Fruit fly (Drosophila melanogaster): Measurements from ENCODE around the gene RpL7-like.
A peak's percentile ranks its signal among the peaks of the same experiment; 100 is the strongest.

Gene RpL7-like

DNA sequence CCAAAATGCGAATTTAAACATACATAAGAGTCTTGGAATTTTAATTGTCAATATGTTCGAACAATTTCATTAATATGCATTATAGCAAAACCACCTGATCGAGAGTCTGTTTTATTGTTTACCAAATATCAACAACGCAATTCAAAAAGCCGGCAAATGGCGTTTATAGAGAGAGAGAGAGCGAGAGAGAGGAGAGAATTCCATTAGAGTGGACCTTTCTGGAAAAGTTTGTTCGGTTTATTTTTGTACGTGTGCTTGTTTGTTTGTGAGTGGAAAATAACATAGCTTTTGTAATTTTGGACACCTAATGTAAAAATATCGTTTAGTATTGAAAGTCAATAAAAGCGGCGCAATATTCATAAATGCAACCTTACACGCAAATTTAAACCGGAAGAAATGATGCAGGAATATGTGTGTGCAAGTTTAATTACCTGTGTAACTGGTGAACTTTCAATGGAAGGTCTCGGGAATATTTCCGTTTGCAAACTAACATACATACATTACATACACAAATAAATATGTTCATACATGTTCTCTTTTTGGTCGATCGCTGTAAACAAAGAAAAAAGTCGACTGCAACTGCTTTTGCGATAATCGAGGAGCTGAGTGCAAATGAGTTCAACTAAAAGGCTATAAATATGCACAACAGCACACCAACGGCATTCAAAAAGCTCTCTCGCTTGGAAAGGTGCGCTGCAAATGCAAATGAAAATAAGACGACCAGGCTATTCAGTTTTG lies 11.3 kb upstream of the RpL7-like start, which contains the start of gene CG6785 (continued):
- TF ChIP-seq bab2 (GFP tag; optimal IDR thresholded peaks at IDR 0.05), result peak; percentile 92
- TF ChIP-seq CG42726 (GFP tag; IDR thresholded peaks at IDR 0.05; ENCODE audit: partially characterized antibody), result no peak
- TF ChIP-seq CG31388 (GFP tag; optimal IDR thresholded peaks at IDR 0.05), result no peak
- TF ChIP-seq CG2875 (GFP tag; optimal IDR thresholded peaks at IDR 0.05), result peak; percentile 96
- peak; percentile 77 for TF ChIP-seq oc (tag; optimal IDR thresholded peaks at IDR 0.05)
- peak; percentile 74; the same call in 2 of the 3 replicates for TF ChIP-seq so (GFP tag; IDR thresholded peaks at IDR 0.05)
- no peak for TF ChIP-seq knrl (GFP tag; IDR thresholded peaks at IDR 0.05; ENCODE audit: partially characterized antibody)
- TF ChIP-seq Bgb (GFP tag; IDR thresholded peaks at IDR 0.05; ENCODE audit: partially characterized antibody), result 0 out of 2 replicates have a peak, but pooled peaks have one; percentile 5
- TF ChIP-seq cad (GFP tag; optimal IDR thresholded peaks at IDR 0.05), result no peak
- peak; percentile 50 for TF ChIP-seq CG10979 (tag; optimal IDR thresholded peaks at IDR 0.05)
- TF ChIP-seq tap (tag; optimal IDR thresholded peaks at IDR 0.05), result peak; percentile 76
- peak; percentile 56 for TF ChIP-seq fd96Cb (tag; optimal IDR thresholded peaks at IDR 0.05)
- no peak for TF ChIP-seq yki (optimal IDR thresholded peaks at IDR 0.05)
- peak; percentile 68 for TF ChIP-seq shn (GFP tag; optimal IDR thresholded peaks at IDR 0.05)
- TF ChIP-seq unc-4 (GFP tag; IDR thresholded peaks at IDR 0.05; ENCODE audit: partially characterized antibody), result 0 out of 2 replicates have a peak, but pooled peaks have one; percentile 17
- TF ChIP-seq croc (GFP tag; conservative IDR thresholded peaks at IDR 0.05), result no peak
- TF ChIP-seq sd (tag; optimal IDR thresholded peaks at IDR 0.05), result peak; percentile 97
- peak; percentile 61 for TF ChIP-seq nau (GFP tag; optimal IDR thresholded peaks at IDR 0.05)
- TF ChIP-seq CG12391 (tag; optimal IDR thresholded peaks at IDR 0.05), result peak; percentile 72
- TF ChIP-seq BEAF-32 (GFP tag; optimal IDR thresholded peaks at IDR 0.05), result peak; percentile 25
- TF ChIP-seq CG34224 (GFP tag; IDR thresholded peaks at IDR 0.05; ENCODE audit: partially characterized antibody), result peak; percentile 26; the same call in 1 of the 3 replicates
- TF ChIP-seq CG10267 (tag; optimal IDR thresholded peaks at IDR 0.05), result peak; percentile 64
- TF ChIP-seq CG9727 (GFP tag; optimal IDR thresholded peaks at IDR 0.05), result peak; percentile 78
- peak; percentile 30; the same call in 1 of the 2 replicates for TF ChIP-seq CG9932 (GFP tag; IDR thresholded peaks at IDR 0.05)
- TF ChIP-seq NfI (GFP tag; optimal IDR thresholded peaks at IDR 0.05), result peak; percentile 67
- TF ChIP-seq CG16815 (GFP tag; optimal IDR thresholded peaks at IDR 0.05), result no peak
- TF ChIP-seq CG13424 (tag; optimal IDR thresholded peaks at IDR 0.05), result peak; percentile 73
- no peak for TF ChIP-seq pita (GFP tag; optimal IDR thresholded peaks at IDR 0.05)
- TF ChIP-seq CG9876 (GFP tag; optimal IDR thresholded peaks at IDR 0.05), result peak; percentile 63
- TF ChIP-seq Dad (GFP tag; optimal IDR thresholded peaks at IDR 0.05), result peak; percentile 65
- no peak for TF ChIP-seq CG9797 (GFP tag; optimal IDR thresholded peaks at IDR 0.05)
- TF ChIP-seq Mrtf (GFP tag; IDR thresholded peaks at IDR 0.05), result no peak
- peak; percentile 95 for TF ChIP-seq CG4707 (GFP tag; optimal IDR thresholded peaks at IDR 0.05)
- peak; percentile 9 for TF ChIP-seq zen (tag; optimal IDR thresholded peaks at IDR 0.05)
- peak; percentile 77 to 88 for TF ChIP-seq chif (GFP tag; optimal IDR thresholded peaks at IDR 0.05)
- TF ChIP-seq CG2129 (GFP tag; IDR thresholded peaks at IDR 0.05; ENCODE audit: partially characterized antibody), result no peak
- peak; percentile 72 for TF ChIP-seq Atf6 (GFP tag; IDR thresholded peaks at IDR 0.05)
- peak; percentile 90 for TF ChIP-seq CG10431 (GFP tag; optimal IDR thresholded peaks at IDR 0.05)
- peak; percentile 94 for TF ChIP-seq CG13624 (GFP tag; optimal IDR thresholded peaks at IDR 0.05)
- TF ChIP-seq insv (GFP tag; optimal IDR thresholded peaks at IDR 0.05), result peak in 1 of 2 experiments; percentile 77

Data from whole organism, embryonic.